Fruit fly (Drosophila melanogaster) whole organism, pupa: ENCODE results near the gene CG18586.
A peak's percentile ranks its signal among the peaks of the same experiment; 100 is the strongest.

ENCODE experiments used
- CG13204 ChIP-seq: fragments of 200-800 bp; sonication (Bioruptor generic); optimal IDR thresholded peaks from 2 replicates; lab custom pipeline; 2018; ENCODE audit warnings: missing biosample characterization, mild to moderate bottlenecking, missing genetic modification characterization, moderate library complexity
- CG14655 ChIP-seq: fragments of 200-800 bp; sonication (Bioruptor generic); optimal IDR thresholded peaks from 3 replicates; lab custom pipeline; 2017; ENCODE audit warnings: mild to moderate bottlenecking, missing biosample characterization, missing genetic modification reagents, missing genetic modification characterization
- CG34367 ChIP-seq: fragments of 200-800 bp; sonication (Bioruptor generic); optimal IDR thresholded peaks from 2 replicates; lab custom pipeline; 2018; ENCODE audit warnings: missing biosample characterization, mild to moderate bottlenecking, missing genetic modification characterization
- CG4496 ChIP-seq: fragments of 200-800 bp; sonication (Bioruptor generic); IDR thresholded peaks from 3 replicates; pipeline ENCODE4 v1.3.6; 2022; ENCODE audit warnings: missing biosample characterization, missing genetic modification characterization
- CG8159 ChIP-seq: fragments of 200-800 bp; sonication (Bioruptor generic); optimal IDR thresholded peaks from 3 replicates; lab custom pipeline; 2018; ENCODE audit warnings: missing biosample characterization, mild to moderate bottlenecking, missing genetic modification characterization, moderate library complexity
- CG8301 ChIP-seq: fragments of 200-800 bp; sonication (Bioruptor generic); optimal IDR thresholded peaks from 2 replicates; lab custom pipeline; 2018; ENCODE audit warnings: missing biosample characterization, mild to moderate bottlenecking, missing genetic modification characterization
- D1 ChIP-seq: fragments of 200-800 bp; sonication (Bioruptor generic); optimal IDR thresholded peaks from 2 replicates; lab custom pipeline; 2018; ENCODE audit warnings: missing biosample characterization, mild to moderate bottlenecking, missing genetic modification characterization, moderate library complexity
- EcR ChIP-seq: fragments of 200-800 bp; sonication (Bioruptor generic); optimal IDR thresholded peaks from 3 replicates; lab custom pipeline; 2019; ENCODE audit warnings: missing biosample characterization, missing genetic modification characterization, mild to moderate bottlenecking, moderate library complexity, missing genetic modification reagents
- Pif1B ChIP-seq: fragments of 200-800 bp; sonication (Bioruptor generic); optimal IDR thresholded peaks from 3 replicates; lab custom pipeline; 2016; ENCODE audit warnings: missing biosample characterization, missing genetic modification characterization
- gl ChIP-seq: fragments of 200-800 bp; sonication (Bioruptor generic); optimal IDR thresholded peaks from 2 replicates; lab custom pipeline; 2018; ENCODE audit warnings: missing biosample characterization, mild to moderate bottlenecking, missing genetic modification characterization
- rn ChIP-seq: fragments of 200-800 bp; sonication (Bioruptor generic); IDR thresholded peaks from 2 replicates; pipeline ENCODE4 v1.3.6; 2022; ENCODE audit warnings: missing biosample characterization, missing genetic modification characterization

dm6 chr3L:5902189-5902765 lies 29.2 kb downstream of the CG18586 start, which contains the start of gene QC:
- TF ChIP-seq Pif1B (GFP tag; lab: Kevin White, UChicago), result no peak
- no peak for TF ChIP-seq CG14655 (GFP tag; lab: Kevin White, UChicago)
- no peak for TF ChIP-seq EcR (GFP tag; lab: Kevin White, UChicago)
- 0 out of 3 replicates have a peak, but pooled peaks have one; percentile 47 for TF ChIP-seq CG4496 (GFP tag; lab: Robert Waterston, UW)
- TF ChIP-seq CG13204 (GFP tag; lab: Kevin White, UChicago), result no peak
- TF ChIP-seq D1 (tag; lab: Kevin White, UChicago), result no peak
- no peak for TF ChIP-seq rn
- no peak for TF ChIP-seq CG8301 (tag; lab: Kevin White, UChicago)
- no peak for TF ChIP-seq CG8159 (tag; lab: Kevin White, UChicago)
- no peak for TF ChIP-seq CG34367
- TF ChIP-seq gl (tag; lab: Kevin White, UChicago), result no peak
